Worm (Caenorhabditis elegans): ENCODE data around the gene K08D9.2.

The K08D9.2 gene

DNA sequence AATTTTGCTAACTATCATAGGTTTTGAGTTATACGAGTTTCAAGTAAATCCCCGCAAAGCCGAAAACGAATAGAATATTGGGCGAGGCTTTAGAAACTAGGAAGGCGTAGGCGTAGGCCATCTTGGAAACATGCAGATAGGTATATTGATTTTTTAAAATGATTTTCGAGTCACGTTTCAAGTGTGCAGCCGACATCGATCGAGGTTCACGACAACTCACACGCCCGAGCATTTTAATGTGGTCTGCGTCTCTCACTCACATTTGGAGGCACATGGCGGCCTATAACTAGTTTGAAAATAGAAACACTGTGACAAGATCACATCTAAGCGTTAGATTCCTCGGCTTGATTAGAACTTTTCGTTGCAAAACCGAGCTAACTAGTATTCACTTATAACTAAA, at the start of gene K08D9.2:
TSS of gene K08D9.2 (plus strand) at position 301 of the 400 bp plus-strand sequence.
- no peak for TF ChIP-seq ceh-48 (tag; optimal IDR thresholded peaks at IDR 0.05)
- TF ChIP-seq elt-2 (tag; optimal IDR thresholded peaks at IDR 0.05) = no peak
- TF ChIP-seq sdc-2 (tag; optimal IDR thresholded peaks at IDR 0.05) = no peak
- TF ChIP-seq sox-2 (GFP tag; IDR thresholded peaks at IDR 0.05) = no peak
- TF ChIP-seq lim-6 (tag; optimal IDR thresholded peaks at IDR 0.05) = no peak
- no peak for TF ChIP-seq ceh-18 (tag; optimal IDR thresholded peaks at IDR 0.05)
- no peak for TF ChIP-seq pqm-1 (tag; optimal IDR thresholded peaks at IDR 0.05)
- TF ChIP-seq syd-9 (tag; optimal IDR thresholded peaks at IDR 0.05) = no peak
- no peak for TF ChIP-seq madf-2 (tag; optimal IDR thresholded peaks at IDR 0.05)
- TF ChIP-seq nhr-11 (tag; optimal IDR thresholded peaks at IDR 0.05) = no peak
- no peak for TF ChIP-seq pax-1 (tag; optimal IDR thresholded peaks at IDR 0.05)
- no peak for TF ChIP-seq eyg-1 (tag; optimal IDR thresholded peaks at IDR 0.05)

ce11 chrV:3185855-3186254, 41.6 kb upstream of the K08D9.2 start:
- TF ChIP-seq odd-2 (tag; optimal IDR thresholded peaks at IDR 0.05) = no peak

DNA sequence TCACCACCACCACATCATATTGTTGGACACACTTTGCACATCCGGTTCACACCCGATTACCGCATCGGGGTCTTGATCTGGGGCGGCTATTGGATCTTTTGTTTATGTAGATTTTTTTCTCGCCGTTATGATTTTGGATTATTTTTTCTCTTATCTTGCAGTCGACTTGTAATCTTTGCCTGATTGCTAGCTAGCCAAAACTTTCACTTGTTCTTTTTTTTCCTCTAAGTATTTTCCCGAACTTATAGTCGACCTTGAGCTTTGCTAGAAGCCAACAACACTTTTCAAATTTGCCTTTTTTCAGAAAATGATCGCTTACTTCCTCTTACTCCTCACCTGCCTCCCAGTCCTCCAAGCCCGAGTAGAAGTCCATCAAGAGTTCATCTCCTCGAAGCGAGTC, 39.4 kb upstream of the K08D9.2 start, which contains the start of gene lag-2:
TSS of gene lag-2 (plus strand) at position 301 of the 400 bp plus-strand sequence.
- no peak for TF ChIP-seq nfya-1 (tag; optimal IDR thresholded peaks at IDR 0.05)
- TF ChIP-seq pat-9 (tag; optimal IDR thresholded peaks at IDR 0.05) = no peak
- TF ChIP-seq pqm-1 (tag; optimal IDR thresholded peaks at IDR 0.05) = no peak
- no peak for TF ChIP-seq sox-2 (GFP tag; IDR thresholded peaks at IDR 0.05)
- TF ChIP-seq nhr-11 (tag; optimal IDR thresholded peaks at IDR 0.05) = no peak
- no peak for TF ChIP-seq unc-3 (GFP tag; conservative IDR thresholded peaks at IDR 0.05)
- TF ChIP-seq unc-3 (tag; optimal IDR thresholded peaks at IDR 0.05) = no peak
- no peak for TF ChIP-seq ahr-1 (tag; optimal IDR thresholded peaks at IDR 0.05)

- TF ChIP-seq ceh-24 (tag; optimal IDR thresholded peaks at IDR 0.05) = no peak
- TF ChIP-seq eyg-1 (tag; optimal IDR thresholded peaks at IDR 0.05) = no peak
- TF ChIP-seq ceh-30 (tag; optimal IDR thresholded peaks at IDR 0.05) = peak; percentile 90
- TF ChIP-seq pros-1 (tag; optimal IDR thresholded peaks at IDR 0.05) = no peak
- TF ChIP-seq che-1 (tag; optimal IDR thresholded peaks at IDR 0.05) = no peak
- no peak for TF ChIP-seq tbx-2 (tag; optimal IDR thresholded peaks at IDR 0.05)
- TF ChIP-seq sox-4 (tag; optimal IDR thresholded peaks at IDR 0.05) = no peak
- peak; percentile 74 for TF ChIP-seq elt-2 (tag; optimal IDR thresholded peaks at IDR 0.05)
- no peak for TF ChIP-seq ceh-45 (GFP tag; IDR thresholded peaks at IDR 0.05)
These were observed 34.3 kb upstream of the K08D9.2 start, which contains the start of the genes Y73C8B.3 and Y73C8B.9 for ce11 chrV:3193091-3193608. Gene Y73C8B.3, minus strand, starts transcription at chrV:3193237. Gene Y73C8B.9, plus strand, starts transcription at chrV:3193558.

ce11 chrV:3194952-3195450, 32.5 kb upstream of the K08D9.2 start, which contains the start of gene Y73C8B.2:
Gene Y73C8B.2, minus strand, starts transcription at chrV:3195002.
- no peak for TF ChIP-seq ceh-22 (tag; optimal IDR thresholded peaks at IDR 0.05)
- no peak for TF ChIP-seq ceh-30 (tag; optimal IDR thresholded peaks at IDR 0.05)
- TF ChIP-seq ztf-16 (tag; optimal IDR thresholded peaks at IDR 0.05) = no peak
- TF ChIP-seq dve-1 (tag; optimal IDR thresholded peaks at IDR 0.05) = no peak
- TF ChIP-seq lin-11 (tag; optimal IDR thresholded peaks at IDR 0.05) = no peak
- no peak for TF ChIP-seq unc-42 (tag; optimal IDR thresholded peaks at IDR 0.05)
- TF ChIP-seq pat-9 (tag; optimal IDR thresholded peaks at IDR 0.05) = no peak
- TF ChIP-seq madf-2 (tag; optimal IDR thresholded peaks at IDR 0.05) = no peak

- TF ChIP-seq pqm-1 (tag; optimal IDR thresholded peaks at IDR 0.05) = no peak
- TF ChIP-seq sox-2 (GFP tag; IDR thresholded peaks at IDR 0.05) = no peak
- TF ChIP-seq C38D4.7 (GFP tag; optimal IDR thresholded peaks at IDR 0.05) = no peak
- no peak for TF ChIP-seq ceh-19 (GFP tag; optimal IDR thresholded peaks at IDR 0.05)
- TF ChIP-seq nfya-1 (tag; optimal IDR thresholded peaks at IDR 0.05) = peak; percentile 89
- TF ChIP-seq ceh-18 (tag; optimal IDR thresholded peaks at IDR 0.05) = no peak
- no peak for TF ChIP-seq hlh-6 (tag; optimal IDR thresholded peaks at IDR 0.05)
These were observed 31.7 kb upstream of the K08D9.2 start for ce11 chrV:3195814-3196213.
